Worm (Caenorhabditis elegans) whole organism, early embryonic: ENCODE results near the gene nog-1.
A peak's percentile ranks its signal among the peaks of the same experiment; 100 is the strongest.

ENCODE experiments used
- B0310.2 ChIP-seq: sonication (generic microtip); optimal IDR thresholded peaks from 2 replicates; lab custom pipeline; 2016; ENCODE audit warnings: mild to moderate bottlenecking, missing genetic modification characterization, missing compliant biosample characterization
- F13C5.2 ChIP-seq: sonication (generic microtip); optimal IDR thresholded peaks from 2 replicates; lab custom pipeline; 2017; ENCODE audit warnings: mild to moderate bottlenecking, missing genetic modification characterization, inconsistent platforms, missing compliant biosample characterization
- aly-1 ChIP-seq: sonication (generic microtip); optimal IDR thresholded peaks from 2 replicates; lab custom pipeline; 2016; ENCODE audit warnings: missing genetic modification characterization, missing compliant biosample characterization
- ama-1 ChIP-seq: fragments of 150-350 bp; optimal IDR thresholded peaks from 2 replicates; lab custom pipeline; 2014
- ceh-13 ChIP-seq: fragments of 200-800 bp; sonication (Bioruptor generic); optimal IDR thresholded peaks from 2 replicates; lab custom pipeline; 2018; ENCODE audit warnings: mild to moderate bottlenecking, missing genetic modification characterization, missing compliant biosample characterization
- ceh-36 ChIP-seq: sonication (generic microtip); optimal IDR thresholded peaks from 2 replicates; lab custom pipeline; 2016; ENCODE audit warnings: missing genetic modification characterization, inconsistent platforms, missing compliant biosample characterization
- ets-7 ChIP-seq: sonication (generic microtip); optimal IDR thresholded peaks from 2 replicates; lab custom pipeline; 2016; ENCODE audit warnings: missing genotype, missing genetic modification characterization, missing compliant biosample characterization
- flt-1 ChIP-seq: fragments of 200-800 bp; sonication (Bioruptor generic); IDR thresholded peaks from 2 replicates; pipeline ENCODE4 v1.3.6; 2022; ENCODE audit warnings: missing genetic modification characterization, missing compliant biosample characterization
- hmbx-1 ChIP-seq: sonication (generic microtip); optimal IDR thresholded peaks from 2 replicates; lab custom pipeline; 2016; ENCODE audit warnings: mild to moderate bottlenecking, missing genetic modification characterization, missing compliant biosample characterization
- hmg-4 ChIP-seq: fragments of 200-800 bp; sonication (Bioruptor generic); optimal IDR thresholded peaks from 2 replicates; lab custom pipeline; 2018; ENCODE audit warnings: mild to moderate bottlenecking, missing genetic modification characterization, missing compliant biosample characterization
- hnd-1 ChIP-seq: sonication (generic microtip); optimal IDR thresholded peaks from 2 replicates; lab custom pipeline; 2016; ENCODE audit warnings: missing genetic modification characterization, missing compliant biosample characterization
- pes-1 ChIP-seq: fragments of 200-800 bp; sonication (Bioruptor generic); IDR thresholded peaks from 2 replicates; pipeline ENCODE4 v1.3.6; 2022; ENCODE audit warnings: missing genetic modification reagents, missing genetic modification characterization, missing compliant biosample characterization
- scrt-1 ChIP-seq: fragments of 200-800 bp; sonication (Bioruptor generic); IDR thresholded peaks from 2 replicates; pipeline ENCODE4 v1.3.6; 2022; ENCODE audit warnings: missing genetic modification characterization, missing compliant biosample characterization
- sea-1 ChIP-seq: fragments of 200-800 bp; sonication (Bioruptor generic); conservative IDR thresholded peaks from 2 replicates; pipeline ENCODE4 v1.3.6; 2022; ENCODE audit warnings: missing genetic modification characterization, missing compliant biosample characterization
- tbx-11 ChIP-seq: fragments of 200-800 bp; sonication (Bioruptor generic); IDR thresholded peaks from 2 replicates; pipeline ENCODE4 v1.3.6; 2022; ENCODE audit warnings: missing genetic modification characterization, missing compliant biosample characterization
- tbx-37 ChIP-seq: fragments of 200-800 bp; sonication (Bioruptor generic); conservative IDR thresholded peaks from 2 replicates; pipeline ENCODE4 v1.3.6; 2022; ENCODE audit warnings: missing genetic modification reagents, missing genetic modification characterization, missing compliant biosample characterization
- tra-4 ChIP-seq: sonication (generic microtip); optimal IDR thresholded peaks from 2 replicates; lab custom pipeline; 2017; ENCODE audit warnings: missing genetic modification characterization, missing compliant biosample characterization

The nog-1 gene

DNA sequence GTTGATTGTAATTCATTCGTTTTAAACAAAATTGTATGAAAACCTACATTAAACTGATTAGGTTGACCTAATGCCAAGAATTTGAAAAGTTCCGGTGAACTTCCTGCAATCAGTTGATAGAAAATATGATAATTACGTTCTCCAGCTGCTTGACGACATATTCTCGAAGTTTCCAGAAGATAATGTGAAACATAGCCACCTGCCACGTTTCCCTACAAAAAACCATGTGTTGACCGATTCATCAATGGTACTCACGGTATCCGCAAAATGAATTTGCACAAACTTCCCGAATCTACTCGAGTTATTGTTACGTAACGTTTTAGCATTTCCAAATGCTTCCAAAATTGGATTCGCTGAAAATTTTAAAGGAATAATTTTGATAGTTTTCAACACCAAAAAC lies 44.7 kb downstream of the nog-1 start:
- TF ChIP-seq sea-1 (no peak), aly-1 (tag; lab: Kevin White, UChicago) (no peak), tbx-11 (GFP tag; lab: Robert Waterston, UW) (no peak)

DNA sequence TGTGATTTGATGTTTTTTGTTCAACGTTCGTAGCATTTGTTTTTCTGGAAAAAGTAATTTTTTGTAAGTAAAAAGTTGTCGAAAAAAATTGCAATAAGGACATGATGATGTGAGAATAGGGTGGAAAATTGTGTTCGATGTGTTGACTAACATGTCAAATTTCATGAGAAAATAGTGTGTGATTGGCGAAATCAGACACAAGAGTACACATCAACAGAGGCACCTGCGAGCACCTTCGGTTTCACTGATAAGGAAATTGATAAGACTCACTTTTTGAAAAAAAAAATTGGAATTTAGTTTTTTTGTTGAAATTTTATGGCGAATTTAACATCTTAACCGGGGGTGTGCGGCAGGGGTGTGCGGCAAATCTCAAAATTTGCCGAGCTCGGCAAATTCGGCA lies 46.8 kb downstream of the nog-1 start, which contains the start of gene hum-8:
Gene hum-8 (minus strand): TSS at position 46 of the 400 bp plus-strand sequence.
- TF ChIP-seq hmbx-1, result no peak
- no peak for TF ChIP-seq scrt-1 (GFP tag; lab: Robert Waterston, UW)
- TF ChIP-seq pes-1 (GFP tag; lab: Robert Waterston, UW), result no peak
- TF ChIP-seq aly-1 (tag; lab: Kevin White, UChicago), result no peak
- no peak for TF ChIP-seq F13C5.2 (tag; lab: Kevin White, UChicago)
- TF ChIP-seq hmg-4 (GFP tag; lab: Kevin White, UChicago), result no peak
- no peak for TF ChIP-seq tbx-37
- TF ChIP-seq flt-1 (GFP tag; lab: Robert Waterston, UW), result no peak
- TF ChIP-seq ets-7 (tag; lab: Kevin White, UChicago), result no peak
- TF ChIP-seq ceh-13 (GFP tag; lab: Kevin White, UChicago), result no peak
- no peak for TF ChIP-seq B0310.2 (tag; lab: Kevin White, UChicago)
- no peak for TF ChIP-seq ama-1 (lab: Kevin White, UChicago)
- no peak for TF ChIP-seq ceh-36
- no peak for TF ChIP-seq sea-1
- TF ChIP-seq hnd-1 (tag; lab: Kevin White, UChicago), result no peak
- TF ChIP-seq tbx-11 (GFP tag; lab: Robert Waterston, UW), result no peak
- no peak for TF ChIP-seq tra-4 (tag; lab: Kevin White, UChicago)

DNA sequence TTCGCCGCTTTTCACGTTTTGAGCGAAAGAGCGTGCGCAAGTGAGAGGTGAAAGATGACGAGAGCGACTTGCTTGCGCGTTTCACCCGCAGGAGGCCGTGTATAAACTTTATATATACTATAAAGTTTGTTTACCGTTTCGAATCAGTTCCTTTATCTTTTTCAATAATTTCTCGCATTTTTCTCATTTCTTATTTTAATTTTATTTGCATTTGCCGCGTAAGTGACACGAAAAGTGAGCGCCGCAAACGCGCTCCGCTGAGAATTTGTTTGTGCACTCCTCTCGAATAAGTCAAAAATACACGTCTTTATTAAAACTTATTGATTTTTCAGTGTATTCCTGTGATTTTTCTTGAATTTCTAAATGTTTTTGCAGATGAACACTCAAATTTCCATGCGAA lies 49.9 kb downstream of the nog-1 start, which contains the start of gene mrpl-55:
Gene mrpl-55 (plus strand): TSS at position 364 of the 400 bp plus-strand sequence.
- peak; percentile 72 for TF ChIP-seq F13C5.2 (tag; lab: Kevin White, UChicago)
- no peak for TF ChIP-seq hnd-1 (tag; lab: Kevin White, UChicago)
- no peak for TF ChIP-seq B0310.2 (tag; lab: Kevin White, UChicago)
- 0 out of 2 replicates have a peak, but pooled peaks have one; percentile 26 for TF ChIP-seq pes-1 (GFP tag; lab: Robert Waterston, UW)
- no peak for TF ChIP-seq hmg-4 (GFP tag; lab: Kevin White, UChicago)

DNA sequence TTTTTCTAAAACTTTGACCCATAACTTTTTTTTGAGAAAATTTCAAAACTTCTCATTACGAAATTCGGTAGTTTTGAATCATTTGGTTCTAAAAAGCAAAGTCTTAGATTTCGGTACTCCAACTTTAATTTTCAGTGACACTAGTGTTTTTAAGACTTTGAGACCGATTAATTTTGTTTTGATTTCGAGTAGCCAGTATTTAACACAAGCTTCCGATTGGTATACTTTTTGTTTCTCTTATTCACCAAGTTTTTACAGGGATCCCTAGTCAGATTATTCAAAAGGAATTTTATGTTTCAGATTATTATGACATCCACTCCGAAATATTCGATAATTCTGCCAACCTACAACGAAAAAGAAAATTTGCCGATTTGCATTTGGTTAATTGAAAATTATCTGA lies 51.7 kb downstream of the nog-1 start, which contains the start of gene dpm-1:
Gene dpm-1 (plus strand): TSS at position 301 of the 400 bp plus-strand sequence.
- no peak for TF ChIP-seq aly-1 (tag; lab: Kevin White, UChicago)
- TF ChIP-seq ets-7 (tag; lab: Kevin White, UChicago), result no peak
- TF ChIP-seq hmbx-1, result no peak
